Worm (Caenorhabditis elegans) whole organism, L1 larva: ENCODE data around the gene atg-9.

Experiments used
- pag-3 ChIP-seq: sonication (generic microtip); optimal IDR thresholded peaks from 2 replicates; lab custom pipeline; 2017; ENCODE audit warnings: missing genetic modification characterization, mild to moderate bottlenecking, missing compliant biosample characterization, antibody characterized with exemption, borderline replicate concordance; ENCODE audit not compliant: insufficient read depth
- ztf-11 ChIP-seq, 2 experiments: sonication (generic microtip); optimal IDR thresholded peaks; 2 replicates each; lab custom pipeline; 2016 to 2017; ENCODE audit warnings: missing genetic modification characterization in 2 of 2, missing biosample characterization in 1 of 2, missing compliant biosample characterization in 1 of 2

DNA sequence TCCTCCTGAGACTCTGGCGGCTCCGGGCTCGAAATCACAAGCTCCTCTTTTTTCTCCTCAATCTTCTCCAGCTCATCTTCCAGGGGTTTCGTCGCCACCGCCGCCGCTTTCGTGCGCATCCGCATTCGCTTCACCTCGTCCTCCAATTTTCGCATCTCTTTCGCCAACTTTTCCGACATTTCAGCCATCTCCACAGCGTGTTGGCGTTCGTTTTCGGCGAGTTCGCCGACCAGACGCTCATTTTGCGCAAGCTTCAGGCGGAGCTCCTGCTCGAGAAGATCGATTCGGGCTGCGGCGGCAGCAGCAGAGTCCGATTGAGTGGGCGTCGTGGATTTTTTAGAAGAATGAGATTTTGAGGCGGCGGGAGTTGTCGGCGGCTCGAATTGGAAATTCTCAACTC lies 45.9 kb upstream of the atg-9 start:
- no peak for TF ChIP-seq pag-3 (tag; lab: Kevin White, UChicago)
- TF ChIP-seq ztf-11 (tag; optimal IDR thresholded peaks at IDR 0.05; lab: Kevin White, UChicago), result no peak
